Worm (Caenorhabditis elegans): ENCODE results near the gene sax-7.

sax-7 gene

ce11 chrIV:8028372-8028771, 34.1 kb upstream of the sax-7 start (continued):
- TF ChIP-seq spr-3 (GFP tag; optimal IDR thresholded peaks at IDR 0.05) (no peak), nhr-76 (tag; optimal IDR thresholded peaks at IDR 0.05) (no peak), T20F7.1 (GFP tag; optimal IDR thresholded peaks at IDR 0.05) (no peak), duxl-1 (tag; optimal IDR thresholded peaks at IDR 0.05; ENCODE audit: poor library complexity) (no peak), F44E2.7 (GFP tag; IDR thresholded peaks at IDR 0.05) (no peak), R02D3.7 (tag; optimal IDR thresholded peaks at IDR 0.05) (no peak), skn-1 (tag; optimal IDR thresholded peaks at IDR 0.05) (no peak), pha-4 (GFP tag; IDR thresholded peaks at IDR 0.05) (no peak), pha-4 (tag; optimal IDR thresholded peaks at IDR 0.05) (no peak), nhr-11 (tag; optimal IDR thresholded peaks at IDR 0.05) (no peak), egl-43 (GFP tag; IDR thresholded peaks at IDR 0.05) (no peak), lim-7 (GFP tag; IDR thresholded peaks at IDR 0.05) (no peak), nhr-25 (tag; optimal IDR thresholded peaks at IDR 0.05; ENCODE audit: borderline replicate concordance, insufficient read depth) (peak; percentile 20), php-3 (GFP tag; IDR thresholded peaks at IDR 0.05) (no peak), zfp-3 (GFP tag; conservative IDR thresholded peaks at IDR 0.05) (no peak), daf-12 (tag; optimal IDR thresholded peaks at IDR 0.05) (no peak), nhr-77 (tag; optimal IDR thresholded peaks at IDR 0.05) (peak; percentile 37), set-16 (GFP tag; IDR thresholded peaks at IDR 0.05) (no peak), mxl-2 (GFP tag; conservative IDR thresholded peaks at IDR 0.05) (no peak), fkh-10 (GFP tag; optimal IDR thresholded peaks at IDR 0.05) (no peak), spr-1 (tag; optimal IDR thresholded peaks at IDR 0.05) (no peak), zip-2 (tag; optimal IDR thresholded peaks at IDR 0.05) (no peak), tag-97 (GFP tag; IDR thresholded peaks at IDR 0.05) (no peak), nhr-102 (tag; optimal IDR thresholded peaks at IDR 0.05) (peak; percentile 19), lin-29 (GFP tag; IDR thresholded peaks at IDR 0.05) (no peak), fos-1 (tag; optimal IDR thresholded peaks at IDR 0.05) (no peak), egl-27 (tag; optimal IDR thresholded peaks at IDR 0.05) (no peak), attf-4 (tag; optimal IDR thresholded peaks at IDR 0.05) (no peak), sdz-12 (GFP tag; optimal IDR thresholded peaks at IDR 0.05) (no peak), mes-2 (tag; optimal IDR thresholded peaks at IDR 0.05; ENCODE audit: poor library complexity, severe bottlenecking) (peak; percentile 40), Y48G9A.11 (GFP tag; IDR thresholded peaks at IDR 0.05) (no peak), mdt-29 (GFP tag; IDR thresholded peaks at IDR 0.05) (no peak), dmd-6 (GFP tag; IDR thresholded peaks at IDR 0.05) (peak; percentile 83), Y75B8A.6 (GFP tag; IDR thresholded peaks at IDR 0.05) (no peak), nhr-48 (tag; optimal IDR thresholded peaks at IDR 0.05) (peak; percentile 58), mep-1 (tag; optimal IDR thresholded peaks at IDR 0.05) (peak; percentile 70), daf-19 (GFP tag; conservative IDR thresholded peaks at IDR 0.05) (no peak), snpc-4 (tag; optimal IDR thresholded peaks at IDR 0.05) (no peak), nhr-237 (tag; optimal IDR thresholded peaks at IDR 0.05) (no peak), rbr-2 (tag; optimal IDR thresholded peaks at IDR 0.05) (no peak), daf-8 (GFP tag; IDR thresholded peaks at IDR 0.05) (no peak), aha-1 (tag) (peak; percentile 98), gei-8 (GFP tag; optimal IDR thresholded peaks at IDR 0.05) (peak; percentile 45), ctbp-1 (GFP tag; IDR thresholded peaks at IDR 0.05) (no peak), Y5F2A.4 (GFP tag; optimal IDR thresholded peaks at IDR 0.05) (no peak), arid-1 (GFP tag; conservative IDR thresholded peaks at IDR 0.05) (no peak), hif-1 (tag; optimal IDR thresholded peaks at IDR 0.05) (no peak), hlh-11 (tag; optimal IDR thresholded peaks at IDR 0.05) (peak; percentile 83), mdl-1 (tag; optimal IDR thresholded peaks at IDR 0.05) (peak; percentile 32 to 89), lin-39 (tag; optimal IDR thresholded peaks at IDR 0.05) (no peak), D1046.2 (GFP tag; IDR thresholded peaks at IDR 0.05) (no peak), ZK546.5 (tag; optimal IDR thresholded peaks at IDR 0.05) (no peak)
